Worm (Caenorhabditis elegans) whole organism, L1 larva: ENCODE measurements around the gene F46H5.2.

Experiments used
- C04F5.9 ChIP-seq: sonication (generic microtip); optimal IDR thresholded peaks from 2 replicates; lab custom pipeline; 2016; ENCODE audit warnings: missing genetic modification characterization, missing compliant biosample characterization
- C16A3.4 ChIP-seq: fragments of 150-350 bp; optimal IDR thresholded peaks from 2 replicates; lab custom pipeline; 2014; ENCODE audit warnings: missing biosample characterization, missing genetic modification characterization
- C34B4.2 ChIP-seq: sonication (generic microtip); optimal IDR thresholded peaks from 2 replicates; lab custom pipeline; 2017; ENCODE audit warnings: mild to moderate bottlenecking, missing genetic modification characterization, missing compliant biosample characterization
- F16B12.6 ChIP-seq: fragments of 150-350 bp; optimal IDR thresholded peaks from 2 replicates; lab custom pipeline; 2014; ENCODE audit warnings: missing biosample characterization, missing genetic modification characterization
- ama-1 ChIP-seq: fragments of 150-350 bp; optimal IDR thresholded peaks from 2 replicates; lab custom pipeline; 2014
- ceh-63 ChIP-seq: fragments of 200-800 bp; sonication (Bioruptor generic); optimal IDR thresholded peaks from 2 replicates; lab custom pipeline; 2018; ENCODE audit warnings: mild to moderate bottlenecking, missing genetic modification characterization, missing compliant biosample characterization
- ceh-82 ChIP-seq, 3 experiments: fragments of 150-350 bp in 1 of 3; sonication (generic microtip) in 2 of 3; optimal IDR thresholded peaks; 2 replicates each; lab custom pipeline; 2014 to 2017; ENCODE audit warnings: missing biosample characterization in 3 of 3, missing genetic modification characterization in 3 of 3
- ceh-90 ChIP-seq: sonication (generic microtip); optimal IDR thresholded peaks from 2 replicates; lab custom pipeline; 2016; ENCODE audit warnings: missing genetic modification characterization, missing compliant biosample characterization
- ces-1 ChIP-seq: fragments of 150-350 bp; optimal IDR thresholded peaks from 2 replicates; lab custom pipeline; 2014; ENCODE audit warnings: missing biosample characterization, missing genetic modification reagents, missing genetic modification characterization
- dpl-1 ChIP-seq, 3 experiments: fragments of 150-350 bp in 2 of 3; sonication (generic microtip) in 1 of 3; optimal IDR thresholded peaks; 2 replicates each; lab custom pipeline; 2014 to 2017; ENCODE audit warnings: missing biosample characterization in 3 of 3, missing genetic modification characterization in 3 of 3, missing genetic modification reagents in 3 of 3
- dsc-1 ChIP-seq: sonication (generic microtip); optimal IDR thresholded peaks from 2 replicates; lab custom pipeline; 2016; ENCODE audit warnings: mild to moderate bottlenecking, missing genetic modification characterization, missing compliant biosample characterization
- efl-1 ChIP-seq, 4 experiments: fragments of 150-350 bp; optimal IDR thresholded peaks in 3 of 4; peaks in 1 of 4; 1 replicate in 1 of 4; 2 replicates in 3 of 4; lab custom pipeline; 2014; ENCODE audit warnings: missing biosample characterization in 2 of 4, missing genetic modification characterization in 2 of 4, missing genetic modification reagents in 2 of 4
- efl-3 ChIP-seq: fragments of 200-800 bp; sonication (Bioruptor generic); optimal IDR thresholded peaks from 2 replicates; lab custom pipeline; 2018; ENCODE audit warnings: mild to moderate bottlenecking, missing genetic modification characterization, missing compliant biosample characterization
- egl-13 ChIP-seq: sonication (generic microtip); optimal IDR thresholded peaks from 2 replicates; lab custom pipeline; 2016; ENCODE audit warnings: missing genotype, missing genetic modification reagents, missing genetic modification characterization, missing compliant biosample characterization
- egl-27 ChIP-seq, 2 experiments: fragments of 150-350 bp in 1 of 2; sonication (generic microtip); optimal IDR thresholded peaks; 3 replicates each; lab custom pipeline; 2017 to 2018; ENCODE audit warnings: missing biosample characterization in 2 of 2, missing genetic modification characterization in 2 of 2, missing genetic modification reagents in 2 of 2
- elt-2 ChIP-seq: sonication (generic microtip); optimal IDR thresholded peaks from 2 replicates; lab custom pipeline; 2016; ENCODE audit warnings: missing genetic modification characterization, mild to moderate bottlenecking, inconsistent platforms, missing compliant biosample characterization, missing genetic modification reagents
- ets-5 ChIP-seq: fragments of 200-800 bp; sonication (Bioruptor generic); IDR thresholded peaks from 2 replicates; pipeline ENCODE4 v1.3.6; 2022; ENCODE audit warnings: missing genetic modification characterization, missing compliant biosample characterization
- fos-1 ChIP-seq: fragments of 150-350 bp; optimal IDR thresholded peaks from 2 replicates; lab custom pipeline; 2014; ENCODE audit warnings: missing biosample characterization, missing genetic modification characterization
- hlh-17 ChIP-seq: fragments of 200-800 bp; sonication (Bioruptor generic); optimal IDR thresholded peaks from 2 replicates; lab custom pipeline; 2018; ENCODE audit warnings: missing genetic modification characterization, mild to moderate bottlenecking, missing compliant biosample characterization, moderate library complexity, borderline replicate concordance
- hlh-4 ChIP-seq: sonication (generic microtip); optimal IDR thresholded peaks from 2 replicates; lab custom pipeline; 2016; ENCODE audit warnings: mild to moderate bottlenecking, missing genetic modification characterization, missing compliant biosample characterization
- irx-1 ChIP-seq: sonication (generic microtip); optimal IDR thresholded peaks from 2 replicates; lab custom pipeline; 2016; ENCODE audit warnings: missing genetic modification characterization, missing compliant biosample characterization
- isw-1 ChIP-seq: fragments of 200-800 bp; sonication (Bioruptor generic); IDR thresholded peaks from 2 replicates; pipeline ENCODE4 v1.3.6; 2022; ENCODE audit warnings: missing genetic modification characterization, missing compliant biosample characterization
- jun-1 ChIP-seq: fragments of 150-350 bp; optimal IDR thresholded peaks from 2 replicates; lab custom pipeline; 2014; ENCODE audit warnings: missing biosample characterization, missing genetic modification reagents, missing genetic modification characterization
- lin-13 ChIP-seq: fragments of 150-350 bp; optimal IDR thresholded peaks from 2 replicates; lab custom pipeline; 2014; ENCODE audit warnings: missing biosample characterization, missing genetic modification reagents, missing genetic modification characterization
- lin-35 ChIP-seq, 2 experiments: fragments of 150-350 bp; optimal IDR thresholded peaks; 2 replicates each; lab custom pipeline; 2014; ENCODE audit warnings: missing biosample characterization in 2 of 2, missing genetic modification characterization in 2 of 2, missing genetic modification reagents in 2 of 2
- lin-39 ChIP-seq: fragments of 150-350 bp; optimal IDR thresholded peaks from 2 replicates; lab custom pipeline; 2014; ENCODE audit warnings: missing biosample characterization, missing genetic modification reagents, missing genetic modification characterization
- mep-1 ChIP-seq: fragments of 150-350 bp; optimal IDR thresholded peaks from 2 replicates; lab custom pipeline; 2014; ENCODE audit warnings: missing biosample characterization, missing genetic modification characterization
- nhr-11 ChIP-seq: fragments of 150-350 bp; optimal IDR thresholded peaks from 2 replicates; lab custom pipeline; 2014; ENCODE audit warnings: missing biosample characterization, missing genetic modification characterization
- nhr-47 ChIP-seq: sonication (generic microtip); optimal IDR thresholded peaks from 2 replicates; lab custom pipeline; 2016; ENCODE audit warnings: mild to moderate bottlenecking, missing genetic modification characterization, moderate library complexity, missing compliant biosample characterization
- nhr-71 ChIP-seq: sonication (generic microtip); optimal IDR thresholded peaks from 2 replicates; lab custom pipeline; 2016; ENCODE audit warnings: mild to moderate bottlenecking, missing genetic modification characterization, moderate library complexity, missing compliant biosample characterization
- nhr-76 ChIP-seq: sonication (generic microtip); optimal IDR thresholded peaks from 2 replicates; lab custom pipeline; 2017; ENCODE audit warnings: missing biosample characterization, missing genetic modification characterization
- nhr-77 ChIP-seq: fragments of 150-350 bp; optimal IDR thresholded peaks from 2 replicates; lab custom pipeline; 2014; ENCODE audit warnings: missing biosample characterization, missing genetic modification characterization
- nhr-85 ChIP-seq: sonication (generic microtip); peaks from one replicate; lab custom pipeline; 2016; ENCODE audit warnings: missing genetic modification characterization, inconsistent platforms, missing compliant biosample characterization
- pag-3 ChIP-seq: sonication (generic microtip); optimal IDR thresholded peaks from 2 replicates; lab custom pipeline; 2017; ENCODE audit warnings: missing genetic modification characterization, mild to moderate bottlenecking, missing compliant biosample characterization, antibody characterized with exemption, borderline replicate concordance; ENCODE audit not compliant: insufficient read depth
- pax-3 ChIP-seq: fragments of 200-800 bp; sonication (Bioruptor generic); optimal IDR thresholded peaks from 2 replicates; lab custom pipeline; 2018; ENCODE audit warnings: mild to moderate bottlenecking, missing genetic modification characterization, moderate library complexity, missing compliant biosample characterization
- rnt-1 ChIP-seq: sonication (generic microtip); optimal IDR thresholded peaks from 2 replicates; lab custom pipeline; 2016; ENCODE audit warnings: mild to moderate bottlenecking, missing genetic modification characterization, moderate library complexity, missing compliant biosample characterization
- sup-37 ChIP-seq: fragments of 200-800 bp; sonication (Bioruptor generic); optimal IDR thresholded peaks from 2 replicates; lab custom pipeline; 2018; ENCODE audit warnings: mild to moderate bottlenecking, missing genetic modification characterization, missing compliant biosample characterization
- swsn-7 ChIP-seq: sonication (generic microtip); optimal IDR thresholded peaks from 2 replicates; lab custom pipeline; 2016; ENCODE audit warnings: missing genetic modification characterization, missing compliant biosample characterization
- tbx-2 ChIP-seq: sonication (generic microtip); optimal IDR thresholded peaks from 2 replicates; lab custom pipeline; 2016; ENCODE audit warnings: missing genetic modification characterization, missing compliant biosample characterization
- tlp-1 ChIP-seq: fragments of 150-350 bp; optimal IDR thresholded peaks from 2 replicates; lab custom pipeline; 2014; ENCODE audit warnings: missing biosample characterization, missing genetic modification characterization
- unc-130 ChIP-seq: fragments of 150-350 bp; optimal IDR thresholded peaks from 2 replicates; lab custom pipeline; 2017; ENCODE audit warnings: missing biosample characterization, missing genetic modification characterization, inconsistent platforms
- unc-62 ChIP-seq: fragments of 150-350 bp; optimal IDR thresholded peaks from 2 replicates; lab custom pipeline; 2014; ENCODE audit warnings: missing biosample characterization, missing genetic modification reagents, missing genetic modification characterization
- unc-86 ChIP-seq: sonication (generic microtip); optimal IDR thresholded peaks from 2 replicates; lab custom pipeline; 2016; ENCODE audit warnings: missing genetic modification characterization, missing compliant biosample characterization
- unc-98 ChIP-seq: fragments of 200-800 bp; sonication (Bioruptor generic); IDR thresholded peaks from 2 replicates; pipeline ENCODE4 v1.3.6; 2022; ENCODE audit warnings: missing genetic modification characterization, missing compliant biosample characterization
- xbp-1 ChIP-seq: sonication (generic microtip); optimal IDR thresholded peaks from 2 replicates; lab custom pipeline; 2016; ENCODE audit warnings: missing genetic modification characterization, missing compliant biosample characterization
- zag-1 ChIP-seq: fragments of 150-350 bp; optimal IDR thresholded peaks from 2 replicates; lab custom pipeline; 2014; ENCODE audit warnings: missing biosample characterization, missing genetic modification characterization
- ztf-11 ChIP-seq, 2 experiments: sonication (generic microtip); optimal IDR thresholded peaks; 2 replicates each; lab custom pipeline; 2016 to 2017; ENCODE audit warnings: missing genetic modification characterization in 2 of 2, missing biosample characterization in 1 of 2, missing compliant biosample characterization in 1 of 2
- ztf-4 ChIP-seq: fragments of 150-350 bp; optimal IDR thresholded peaks from 2 replicates; lab custom pipeline; 2014; ENCODE audit warnings: missing biosample characterization, missing genetic modification characterization

F46H5.2 gene

DNA sequence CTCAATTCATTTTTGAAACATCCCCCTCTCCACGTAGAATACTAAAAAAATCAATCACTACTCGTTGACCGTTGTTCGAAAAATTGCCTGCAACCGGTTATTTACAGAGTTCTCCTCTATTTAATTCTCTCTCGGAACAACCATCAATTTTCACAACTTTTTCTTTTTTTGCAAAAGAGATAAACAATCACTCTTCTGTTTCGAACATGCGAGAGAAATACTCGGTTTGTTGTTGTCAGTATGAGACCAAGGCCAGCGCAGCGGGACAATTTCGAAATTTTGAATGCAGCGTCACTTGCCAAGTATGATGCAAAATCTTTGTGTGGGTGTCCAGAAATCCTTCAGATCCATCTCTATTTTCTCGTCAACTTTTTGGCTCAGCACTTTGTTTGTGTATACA, 35.1 kb upstream of the F46H5.2 start (continued):
- TF ChIP-seq tbx-2 (tag; lab: Kevin White, UChicago) (no peak), ceh-63 (GFP tag; lab: Kevin White, UChicago) (no peak), sup-37 (GFP tag; lab: Kevin White, UChicago) (no peak), ztf-4 (no peak), rnt-1 (tag; lab: Kevin White, UChicago) (peak; percentile 47), fos-1 (tag; lab: Kevin White, UChicago) (peak; percentile 12), C04F5.9 (tag; lab: Kevin White, UChicago) (no peak), lin-13 (GFP tag; lab: Kevin White, UChicago) (no peak), nhr-71 (tag; lab: Kevin White, UChicago) (peak; percentile 35), tlp-1 (tag; lab: Kevin White, UChicago) (no peak), swsn-7 (no peak), hlh-4 (no peak), elt-2 (tag; lab: Kevin White, UChicago) (no peak), pax-3 (tag; lab: Kevin White, UChicago) (no peak), egl-27 (tag; optimal IDR thresholded peaks at IDR 0.05; lab: Kevin White, UChicago) (no peak), ztf-11 (tag; optimal IDR thresholded peaks at IDR 0.05; lab: Kevin White, UChicago) (no peak), irx-1 (tag; lab: Kevin White, UChicago) (peak; percentile 3), unc-86 (tag; lab: Kevin White, UChicago) (no peak), pag-3 (tag; lab: Kevin White, UChicago) (no peak), C34B4.2 (no peak), egl-13 (no peak), efl-3 (no peak), unc-130 (tag; lab: Kevin White, UChicago) (no peak), ama-1 (lab: Kevin White, UChicago) (no peak), unc-62 (GFP tag; lab: Kevin White, UChicago) (no peak), ceh-90 (tag; lab: Kevin White, UChicago) (no peak), zag-1 (no peak), nhr-76 (tag; lab: Kevin White, UChicago) (no peak), dpl-1 (GFP tag; optimal IDR thresholded peaks at IDR 0.05; lab: Kevin White, UChicago) (no peak), dsc-1 (peak; percentile 10)

DNA sequence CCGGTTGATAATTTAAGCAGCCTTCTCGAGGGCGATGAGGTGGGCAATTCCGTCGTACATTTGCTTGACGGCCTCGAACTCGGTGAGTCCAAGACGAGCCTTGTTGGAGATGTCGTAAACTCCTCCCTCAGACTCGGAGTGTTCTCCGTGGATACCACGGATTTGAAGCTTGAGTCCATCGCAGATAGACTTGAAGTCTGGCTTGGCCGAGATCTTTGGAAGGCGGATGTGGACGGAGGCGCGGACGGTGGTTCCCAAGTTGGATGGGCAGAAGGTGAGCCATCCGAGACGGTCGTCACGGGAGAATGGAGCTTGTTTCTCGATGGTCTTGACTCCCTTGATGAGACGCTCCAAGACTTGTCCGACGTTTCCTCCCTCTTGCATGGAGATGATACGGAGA, 34.6 kb upstream of the F46H5.2 start:
- TF ChIP-seq C34B4.2 (no peak), nhr-47 (tag; lab: Kevin White, UChicago) (no peak), ets-5 (GFP tag; lab: Robert Waterston, UW) (0 out of 2 replicates have a peak, but pooled peaks have one; percentile 23), efl-1 (optimal IDR thresholded peaks at IDR 0.05; lab: Kevin White, UChicago) (no peak), efl-1 (GFP tag; optimal IDR thresholded peaks at IDR 0.05 in 1 of 2; lab: Kevin White, UChicago) (no peak), ces-1 (GFP tag; lab: Kevin White, UChicago) (no peak), tbx-2 (tag; lab: Kevin White, UChicago) (no peak)

DNA sequence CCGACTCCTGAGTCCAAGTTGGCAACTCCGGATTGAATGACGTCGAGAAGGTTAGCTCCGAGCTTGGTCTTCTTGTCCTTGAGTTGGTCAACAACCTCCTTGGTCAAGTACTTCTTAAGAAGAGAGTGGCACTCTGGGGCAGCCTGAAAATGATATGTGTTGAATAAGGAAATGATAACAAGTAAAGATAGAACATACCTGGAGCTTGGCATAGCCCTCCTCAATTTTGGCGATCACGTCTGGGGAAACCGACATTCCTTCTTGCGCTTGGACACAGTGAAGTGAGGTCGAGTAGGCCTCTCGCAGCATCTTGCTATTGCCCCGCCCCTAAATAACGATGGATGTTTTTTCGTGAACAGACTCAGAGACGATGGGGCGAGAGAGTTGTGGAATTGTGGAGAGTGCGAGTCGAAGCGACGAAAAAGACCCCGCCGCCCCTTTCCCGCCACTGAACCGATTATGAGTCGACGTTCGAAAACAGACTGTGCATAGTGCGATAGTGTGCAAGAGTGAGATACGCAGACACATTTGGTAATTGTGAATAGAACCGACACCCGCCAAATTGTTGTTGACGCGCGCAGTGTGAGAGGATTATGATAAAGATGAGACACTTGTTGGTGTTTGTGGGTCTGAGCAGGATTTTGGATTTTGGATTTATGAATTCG, 33.2 kb upstream of the F46H5.2 start:
- TF ChIP-seq unc-62 (GFP tag; lab: Kevin White, UChicago) = no peak
- TF ChIP-seq nhr-11 (tag; lab: Kevin White, UChicago) = no peak
- peak; percentile 53 for TF ChIP-seq nhr-71 (tag; lab: Kevin White, UChicago)
- peak in 2 of 3 experiments; percentile 42 for TF ChIP-seq ceh-82 (tag; optimal IDR thresholded peaks at IDR 0.05; lab: Kevin White, UChicago)
- no peak for TF ChIP-seq isw-1 (GFP tag; lab: Robert Waterston, UW)
- peak in 1 of 2 experiments; percentile 13 for TF ChIP-seq efl-1 (optimal IDR thresholded peaks at IDR 0.05; lab: Kevin White, UChicago)
- TF ChIP-seq efl-1 (GFP tag; optimal IDR thresholded peaks at IDR 0.05 in 1 of 2; lab: Kevin White, UChicago) = no peak
- TF ChIP-seq lin-35 (GFP tag; optimal IDR thresholded peaks at IDR 0.05; lab: Kevin White, UChicago) = peak in 1 of 2 experiments; percentile 3
- peak; percentile 29 for TF ChIP-seq nhr-77
- no peak for TF ChIP-seq ztf-11 (tag; optimal IDR thresholded peaks at IDR 0.05; lab: Kevin White, UChicago)
- TF ChIP-seq hlh-17 = no peak
- TF ChIP-seq C16A3.4 (tag; lab: Kevin White, UChicago) = peak; percentile 33
- TF ChIP-seq mep-1 (tag; lab: Kevin White, UChicago) = peak; percentile 43
- peak; percentile 7 for TF ChIP-seq nhr-47 (tag; lab: Kevin White, UChicago)
- peak; percentile 70 for TF ChIP-seq nhr-85
- no peak for TF ChIP-seq ets-5 (GFP tag; lab: Robert Waterston, UW)
- peak; percentile 18 for TF ChIP-seq xbp-1 (tag; lab: Kevin White, UChicago)
- TF ChIP-seq elt-2 (tag; lab: Kevin White, UChicago) = no peak
- TF ChIP-seq swsn-7 = peak; percentile 37
- TF ChIP-seq jun-1 (tag; lab: Kevin White, UChicago) = peak; percentile 26
- no peak for TF ChIP-seq F16B12.6
- TF ChIP-seq unc-98 (GFP tag; lab: Robert Waterston, UW) = no peak
- peak; percentile 4 for TF ChIP-seq ama-1 (lab: Kevin White, UChicago)
- no peak for TF ChIP-seq lin-39 (tag; lab: Kevin White, UChicago)
